Worm (Caenorhabditis elegans) whole organism, L4 larva: ENCODE measurements around the gene C17G1.5.

Experiments used
- F37D6.2 ChIP-seq: sonication (generic microtip); optimal IDR thresholded peaks from 2 replicates; lab custom pipeline; 2016; ENCODE audit warnings: mild to moderate bottlenecking, missing genetic modification characterization, missing compliant biosample characterization
- F44E2.7 ChIP-seq: fragments of 200-800 bp; sonication (Bioruptor generic); IDR thresholded peaks from 2 replicates; pipeline ENCODE4 v2.1.2; 2022; ENCODE audit warnings: missing genetic modification characterization, missing compliant biosample characterization
- T20F7.1 ChIP-seq: fragments of 200-800 bp; sonication (Bioruptor generic); optimal IDR thresholded peaks from 2 replicates; lab custom pipeline; 2018; ENCODE audit warnings: mild to moderate bottlenecking, missing genetic modification characterization, missing compliant biosample characterization
- Y48G9A.11 ChIP-seq: fragments of 200-800 bp; sonication (Bioruptor generic); IDR thresholded peaks from 2 replicates; pipeline ENCODE4 v1.3.6; 2022; ENCODE audit warnings: missing genetic modification reagents, missing genetic modification characterization, missing compliant biosample characterization
- Y5F2A.4 ChIP-seq: fragments of 200-800 bp; sonication (Bioruptor generic); optimal IDR thresholded peaks from 2 replicates; lab custom pipeline; 2018; ENCODE audit warnings: mild to moderate bottlenecking, missing genetic modification characterization, missing compliant biosample characterization
- ZK546.5 ChIP-seq, 2 experiments: sonication (generic microtip); optimal IDR thresholded peaks; 2 replicates each; lab custom pipeline; 2017; ENCODE audit warnings: missing biosample characterization in 2 of 2, missing genetic modification characterization in 2 of 2
- ceh-20 ChIP-seq: fragments of 200-800 bp; sonication (Bioruptor generic); IDR thresholded peaks from 2 replicates; pipeline ENCODE4 v1.3.6; 2022; ENCODE audit warnings: missing genetic modification reagents, missing genetic modification characterization, missing compliant biosample characterization
- ceh-44 ChIP-seq: fragments of 200-800 bp; sonication (Bioruptor generic); IDR thresholded peaks from 2 replicates; pipeline ENCODE4 v1.3.6; 2022; ENCODE audit warnings: missing genetic modification reagents, missing genetic modification characterization, missing compliant biosample characterization
- ceh-62 ChIP-seq: sonication (generic microtip); optimal IDR thresholded peaks from 2 replicates; lab custom pipeline; 2017; ENCODE audit warnings: missing biosample characterization, missing genetic modification characterization
- ceh-82 ChIP-seq: sonication (generic microtip); optimal IDR thresholded peaks from 2 replicates; lab custom pipeline; 2017; ENCODE audit warnings: missing biosample characterization, missing genetic modification characterization
- cey-2 ChIP-seq: sonication (generic microtip); optimal IDR thresholded peaks from 3 replicates; lab custom pipeline; 2017; ENCODE audit warnings: missing genetic modification characterization, mild to moderate bottlenecking, missing compliant biosample characterization, antibody characterized with exemption, borderline replicate concordance; ENCODE audit not compliant: insufficient read depth
- daf-16 ChIP-seq, 3 experiments: sonication (generic microtip); optimal IDR thresholded peaks; 2 replicates each; lab custom pipeline; 2016 to 2017; ENCODE audit warnings: missing genetic modification characterization in 3 of 3, missing genetic modification reagents in 3 of 3, mild to moderate bottlenecking in 2 of 3, missing compliant biosample characterization in 2 of 3, missing biosample characterization in 1 of 3, moderate library complexity in 1 of 3
- daf-8 ChIP-seq: fragments of 200-800 bp; sonication (Bioruptor generic); IDR thresholded peaks from 2 replicates; pipeline ENCODE4 v1.3.6; 2022; ENCODE audit warnings: missing genetic modification characterization, missing compliant biosample characterization
- dmd-9 ChIP-seq: fragments of 200-800 bp; sonication (Bioruptor generic); IDR thresholded peaks from 2 replicates; pipeline ENCODE4 v1.3.6; 2022; ENCODE audit warnings: missing genetic modification reagents, missing genetic modification characterization, missing compliant biosample characterization
- fkh-10 ChIP-seq: fragments of 150-350 bp; optimal IDR thresholded peaks from 2 replicates; lab custom pipeline; 2014; ENCODE audit warnings: missing biosample characterization, missing genetic modification reagents, missing genetic modification characterization
- fos-1 ChIP-seq: fragments of 150-350 bp; optimal IDR thresholded peaks from 2 replicates; lab custom pipeline; 2014; ENCODE audit warnings: missing biosample characterization, missing genetic modification characterization
- hlh-11 ChIP-seq: fragments of 200-800 bp; sonication (Bioruptor generic); optimal IDR thresholded peaks from 2 replicates; lab custom pipeline; 2018; ENCODE audit warnings: mild to moderate bottlenecking, missing genetic modification characterization, missing compliant biosample characterization
- jun-1 ChIP-seq: fragments of 150-350 bp; optimal IDR thresholded peaks from 2 replicates; lab custom pipeline; 2014; ENCODE audit warnings: missing biosample characterization, missing genetic modification reagents, missing genetic modification characterization
- lin-38 ChIP-seq: fragments of 200-800 bp; sonication (Bioruptor generic); IDR thresholded peaks from 2 replicates; pipeline ENCODE4 v1.3.6; 2022; ENCODE audit warnings: missing genetic modification reagents, missing genetic modification characterization, missing compliant biosample characterization
- madf-9 ChIP-seq: fragments of 200-800 bp; sonication (Bioruptor generic); conservative IDR thresholded peaks from 2 replicates; pipeline ENCODE4 v1.3.6; 2022; ENCODE audit warnings: missing genetic modification reagents, missing genetic modification characterization, missing compliant biosample characterization
- mep-1 ChIP-seq: fragments of 150-350 bp; sonication (generic microtip); optimal IDR thresholded peaks from 3 replicates; lab custom pipeline; 2014; ENCODE audit warnings: missing biosample characterization, missing genetic modification characterization
- mxl-2 ChIP-seq: fragments of 200-800 bp; sonication (Bioruptor generic); conservative IDR thresholded peaks from 2 replicates; pipeline ENCODE4 v1.3.6; 2022; ENCODE audit warnings: missing genetic modification reagents, missing genetic modification characterization, missing compliant biosample characterization
- nhr-11 ChIP-seq: fragments of 150-350 bp; optimal IDR thresholded peaks from 2 replicates; lab custom pipeline; 2014; ENCODE audit warnings: missing biosample characterization, missing genetic modification characterization
- nhr-28 ChIP-seq: fragments of 150-350 bp; optimal IDR thresholded peaks from 2 replicates; lab custom pipeline; 2014; ENCODE audit warnings: missing biosample characterization, missing genetic modification characterization
- nhr-48 ChIP-seq: sonication (generic microtip); optimal IDR thresholded peaks from 2 replicates; lab custom pipeline; 2016; ENCODE audit warnings: mild to moderate bottlenecking, missing genetic modification characterization, missing compliant biosample characterization
- nhr-6 ChIP-seq: fragments of 150-350 bp; optimal IDR thresholded peaks from 2 replicates; lab custom pipeline; 2014; ENCODE audit warnings: missing biosample characterization, missing genetic modification characterization
- nhr-77 ChIP-seq: fragments of 150-350 bp; optimal IDR thresholded peaks from 2 replicates; lab custom pipeline; 2014; ENCODE audit warnings: missing biosample characterization, missing genetic modification characterization
- pha-4 ChIP-seq, 2 experiments: fragments of 150-350 bp in 1 of 2; fragments of 200-800 bp in 1 of 2; sonication (Bioruptor generic) in 1 of 2; IDR thresholded peaks in 1 of 2; optimal IDR thresholded peaks in 1 of 2; 2 replicates each; pipeline versions ENCODE4 v1.3.6 to Lab custom; 2014 to 2022; ENCODE audit warnings: missing genetic modification characterization in 2 of 2, missing genetic modification reagents in 2 of 2, missing biosample characterization in 1 of 2, missing compliant biosample characterization in 1 of 2
- php-3 ChIP-seq: fragments of 200-800 bp; sonication (Bioruptor generic); IDR thresholded peaks from 2 replicates; pipeline ENCODE4 v1.3.6; 2022; ENCODE audit warnings: missing genetic modification reagents, missing genetic modification characterization, missing compliant biosample characterization
- rbr-2 ChIP-seq: sonication (generic microtip); optimal IDR thresholded peaks from 2 replicates; lab custom pipeline; 2016; ENCODE audit warnings: missing genotype, missing genetic modification characterization, missing compliant biosample characterization
- saeg-2 ChIP-seq: fragments of 200-800 bp; sonication (Bioruptor generic); IDR thresholded peaks from 2 replicates; pipeline ENCODE4 v1.3.6; 2022; ENCODE audit warnings: missing genetic modification reagents, missing genetic modification characterization, missing compliant biosample characterization
- sdz-12 ChIP-seq: fragments of 200-800 bp; sonication (Bioruptor generic); optimal IDR thresholded peaks from 2 replicates; lab custom pipeline; 2018; ENCODE audit warnings: mild to moderate bottlenecking, missing genetic modification characterization, missing compliant biosample characterization
- zip-11 ChIP-seq: fragments of 200-800 bp; sonication (Bioruptor generic); IDR thresholded peaks from 2 replicates; pipeline ENCODE4 v1.3.6; 2022; ENCODE audit warnings: missing genetic modification characterization, missing compliant biosample characterization
- zip-2 ChIP-seq: fragments of 150-350 bp; optimal IDR thresholded peaks from 2 replicates; lab custom pipeline; 2014; ENCODE audit warnings: missing biosample characterization, missing genetic modification characterization

Gene C17G1.5

ce11 chrX:9899426-9900131, 39.0 kb upstream of the C17G1.5 start, which contains the start of gene phf-34 (continued):
- TF ChIP-seq mxl-2 (GFP tag; lab: Robert Waterston, UW), result no peak

- TF ChIP-seq pha-4 (GFP tag; IDR thresholded peaks at IDR 0.05; lab: Robert Waterston, UW) (no peak), pha-4 (tag; optimal IDR thresholded peaks at IDR 0.05; lab: Kevin White, UChicago) (no peak), cey-2 (tag; lab: Kevin White, UChicago) (no peak), F37D6.2 (no peak), F44E2.7 (GFP tag; lab: Robert Waterston, UW) (no peak), T20F7.1 (GFP tag; lab: Kevin White, UChicago) (no peak), ceh-44 (GFP tag; lab: Robert Waterston, UW) (no peak), ceh-62 (tag; lab: Kevin White, UChicago) (no peak), ceh-20 (GFP tag; lab: Robert Waterston, UW) (no peak), saeg-2 (GFP tag; lab: Robert Waterston, UW) (no peak), fos-1 (tag; lab: Kevin White, UChicago) (no peak), Y48G9A.11 (GFP tag; lab: Robert Waterston, UW) (no peak), hlh-11 (no peak), nhr-48 (tag; lab: Kevin White, UChicago) (no peak), sdz-12 (no peak), dmd-9 (GFP tag; lab: Robert Waterston, UW) (no peak)
Observed at ce11 chrX:9905840-9906239, 32.8 kb upstream of the C17G1.5 start, which contains the start of gene F21G4.5. TSS of gene F21G4.5 (plus strand) at chrX:9906140.

- TF ChIP-seq nhr-11 (no peak), ceh-82 (no peak), F44E2.7 (GFP tag; lab: Robert Waterston, UW) (no peak), lin-38 (GFP tag; lab: Robert Waterston, UW) (no peak), rbr-2 (tag; lab: Kevin White, UChicago) (no peak), nhr-6 (tag; lab: Kevin White, UChicago) (no peak), nhr-28 (tag; lab: Kevin White, UChicago) (no peak), ZK546.5 (tag; optimal IDR thresholded peaks at IDR 0.05; lab: Kevin White, UChicago) (no peak), fkh-10 (GFP tag; lab: Kevin White, UChicago) (no peak), mep-1 (tag; lab: Kevin White, UChicago) (no peak), saeg-2 (GFP tag; lab: Robert Waterston, UW) (no peak), daf-8 (GFP tag; lab: Robert Waterston, UW) (no peak), Y5F2A.4 (GFP tag; lab: Kevin White, UChicago) (no peak), nhr-77 (tag; lab: Kevin White, UChicago) (no peak), daf-16 (GFP tag; optimal IDR thresholded peaks at IDR 0.05; lab: Kevin White, UChicago) (no peak), daf-16 (tag; optimal IDR thresholded peaks at IDR 0.05; lab: Kevin White, UChicago) (no peak), ceh-20 (GFP tag; lab: Robert Waterston, UW) (no peak), php-3 (no peak), ceh-44 (GFP tag; lab: Robert Waterston, UW) (no peak), jun-1 (tag; lab: Kevin White, UChicago) (no peak)
Observed at ce11 chrX:9917362-9917761, 21.2 kb upstream of the C17G1.5 start, which contains the start of gene F21G4.6. TSS of gene F21G4.6 (minus strand) at chrX:9917448.

ce11 chrX:9918997-9919396, 19.6 kb upstream of the C17G1.5 start, which contains the start of gene folr-1:
TSS of gene folr-1 (plus strand) at chrX:9919297.
- no peak for TF ChIP-seq madf-9 (GFP tag; lab: Robert Waterston, UW)
- no peak for TF ChIP-seq zip-11 (GFP tag; lab: Robert Waterston, UW)
- no peak for TF ChIP-seq saeg-2 (GFP tag; lab: Robert Waterston, UW)
- no peak for TF ChIP-seq rbr-2 (tag; lab: Kevin White, UChicago)
- TF ChIP-seq zip-2, result no peak
